Worm (Caenorhabditis elegans) whole organism, L2 larva: ENCODE data around the gene aqp-7.
A peak's percentile ranks its signal among the peaks of the same experiment; 100 is the strongest.

Experiments used
- C34F6.9 ChIP-seq: fragments of 150-350 bp; optimal IDR thresholded peaks from 2 replicates; lab custom pipeline; 2014; ENCODE audit warnings: missing biosample characterization, missing genetic modification characterization
- F13H6.1 ChIP-seq: sonication (generic microtip); optimal IDR thresholded peaks from 2 replicates; lab custom pipeline; 2016; ENCODE audit warnings: missing genetic modification characterization, missing compliant biosample characterization
- R02D3.7 ChIP-seq: fragments of 150-350 bp; optimal IDR thresholded peaks from 2 replicates; lab custom pipeline; 2014; ENCODE audit warnings: missing biosample characterization, missing genetic modification characterization
- Y55F3AM.14 ChIP-seq: fragments of 200-800 bp; sonication (Bioruptor generic); optimal IDR thresholded peaks from 2 replicates; lab custom pipeline; 2018; ENCODE audit warnings: mild to moderate bottlenecking, missing genetic modification characterization, missing compliant biosample characterization
- ZK546.5 ChIP-seq: sonication (generic microtip); optimal IDR thresholded peaks from 2 replicates; lab custom pipeline; 2017; ENCODE audit warnings: missing biosample characterization, missing genetic modification characterization
- alr-1 ChIP-seq: fragments of 150-350 bp; optimal IDR thresholded peaks from 2 replicates; lab custom pipeline; 2014; ENCODE audit warnings: missing biosample characterization, missing genetic modification characterization
- aly-2 ChIP-seq: fragments of 150-350 bp; optimal IDR thresholded peaks from 2 replicates; lab custom pipeline; 2014; ENCODE audit warnings: missing biosample characterization, missing genetic modification characterization
- blmp-1 ChIP-seq: sonication (generic microtip); optimal IDR thresholded peaks from 2 replicates; lab custom pipeline; 2017; ENCODE audit warnings: missing genetic modification characterization, mild to moderate bottlenecking, missing compliant biosample characterization, antibody characterized with exemption, moderate library complexity; ENCODE audit not compliant: insufficient read depth
- ceh-16 ChIP-seq: fragments of 150-350 bp; optimal IDR thresholded peaks from 2 replicates; lab custom pipeline; 2014; ENCODE audit warnings: missing biosample characterization, missing genetic modification characterization
- crh-2 ChIP-seq: sonication (generic microtip); optimal IDR thresholded peaks from 2 replicates; lab custom pipeline; 2017; ENCODE audit warnings: missing biosample characterization, missing genetic modification characterization
- dmd-4 ChIP-seq: sonication (generic microtip); optimal IDR thresholded peaks from 2 replicates; lab custom pipeline; 2017; ENCODE audit warnings: missing biosample characterization, missing genetic modification characterization
- egl-27 ChIP-seq: sonication (generic microtip); optimal IDR thresholded peaks from 3 replicates; lab custom pipeline; 2017; ENCODE audit warnings: missing biosample characterization, missing genetic modification reagents, missing genetic modification characterization
- elt-1 ChIP-seq: fragments of 150-350 bp; optimal IDR thresholded peaks from 2 replicates; lab custom pipeline; 2014; ENCODE audit warnings: missing biosample characterization, missing genetic modification characterization
- elt-3 ChIP-seq: sonication (generic microtip); optimal IDR thresholded peaks from 2 replicates; lab custom pipeline; 2017; ENCODE audit warnings: missing biosample characterization, missing genetic modification characterization
- fos-1 ChIP-seq: fragments of 150-350 bp; optimal IDR thresholded peaks from 2 replicates; lab custom pipeline; 2014; ENCODE audit warnings: missing biosample characterization, missing genetic modification characterization
- gmeb-1 ChIP-seq: fragments of 150-350 bp; optimal IDR thresholded peaks from 2 replicates; lab custom pipeline; 2014; ENCODE audit warnings: missing biosample characterization, missing genetic modification characterization
- lin-11 ChIP-seq: fragments of 150-350 bp; sonication (generic microtip); optimal IDR thresholded peaks from 2 replicates; lab custom pipeline; 2014; ENCODE audit warnings: missing biosample characterization, missing genetic modification characterization, inconsistent platforms, mixed read lengths
- lin-13 ChIP-seq: fragments of 150-350 bp; optimal IDR thresholded peaks from 2 replicates; lab custom pipeline; 2014; ENCODE audit warnings: missing biosample characterization, missing genetic modification reagents, missing genetic modification characterization
- lsy-2 ChIP-seq, 2 experiments: fragments of 150-350 bp in 1 of 2; sonication (generic microtip) in 1 of 2; optimal IDR thresholded peaks; 2 replicates each; lab custom pipeline; 2014 to 2017; ENCODE audit warnings: missing biosample characterization in 2 of 2, missing genetic modification characterization in 2 of 2
- mbf-1 ChIP-seq: sonication (generic microtip); optimal IDR thresholded peaks from 2 replicates; lab custom pipeline; 2017; ENCODE audit warnings: missing biosample characterization, missing genetic modification characterization
- mdl-1 ChIP-seq, 2 experiments: fragments of 150-350 bp in 1 of 2; sonication (generic microtip) in 1 of 2; optimal IDR thresholded peaks; 2 replicates each; lab custom pipeline; 2017; ENCODE audit warnings: missing biosample characterization in 2 of 2, missing genetic modification characterization in 2 of 2
- nhr-10 ChIP-seq: sonication (generic microtip); optimal IDR thresholded peaks from 2 replicates; lab custom pipeline; 2017; ENCODE audit warnings: missing biosample characterization, missing genetic modification characterization
- nhr-11 ChIP-seq: fragments of 150-350 bp; optimal IDR thresholded peaks from 2 replicates; lab custom pipeline; 2014; ENCODE audit warnings: missing biosample characterization, missing genetic modification characterization
- nhr-12 ChIP-seq: fragments of 150-350 bp; optimal IDR thresholded peaks from 2 replicates; lab custom pipeline; 2014; ENCODE audit warnings: missing biosample characterization, missing genetic modification characterization
- nhr-129 ChIP-seq: fragments of 150-350 bp; optimal IDR thresholded peaks from 2 replicates; lab custom pipeline; 2014; ENCODE audit warnings: missing biosample characterization, missing genetic modification characterization
- nhr-21 ChIP-seq: fragments of 150-350 bp; optimal IDR thresholded peaks from 2 replicates; lab custom pipeline; 2014; ENCODE audit warnings: missing biosample characterization, missing genetic modification characterization
- nhr-23 ChIP-seq: fragments of 150-350 bp; optimal IDR thresholded peaks from 2 replicates; lab custom pipeline; 2014; ENCODE audit warnings: missing biosample characterization, missing genetic modification reagents, missing genetic modification characterization
- nhr-25 ChIP-seq: fragments of 150-350 bp; sonication (generic microtip); optimal IDR thresholded peaks from 3 replicates; lab custom pipeline; 2014; ENCODE audit warnings: missing biosample characterization, missing genetic modification characterization
- nhr-6 ChIP-seq: fragments of 150-350 bp; optimal IDR thresholded peaks from 2 replicates; lab custom pipeline; 2014; ENCODE audit warnings: missing biosample characterization, missing genetic modification characterization
- nhr-77 ChIP-seq: fragments of 150-350 bp; optimal IDR thresholded peaks from 2 replicates; lab custom pipeline; 2014; ENCODE audit warnings: missing biosample characterization, missing genetic modification characterization
- peb-1 ChIP-seq: fragments of 150-350 bp; optimal IDR thresholded peaks from 2 replicates; lab custom pipeline; 2014; ENCODE audit warnings: missing biosample characterization, missing genetic modification characterization
- sem-4 ChIP-seq: fragments of 150-350 bp; optimal IDR thresholded peaks from 2 replicates; lab custom pipeline; 2014; ENCODE audit warnings: missing biosample characterization, missing genetic modification reagents, missing genetic modification characterization
- skn-1 ChIP-seq: sonication (generic microtip); optimal IDR thresholded peaks from 2 replicates; lab custom pipeline; 2017; ENCODE audit warnings: missing biosample characterization, missing genetic modification characterization
- sma-3 ChIP-seq: sonication (generic microtip); optimal IDR thresholded peaks from 2 replicates; lab custom pipeline; 2016; ENCODE audit warnings: missing genetic modification reagents, missing genetic modification characterization, missing compliant biosample characterization
- sma-9 ChIP-seq, 2 experiments: fragments of 150-350 bp in 1 of 2; sonication (generic microtip) in 1 of 2; optimal IDR thresholded peaks; 2 replicates each; lab custom pipeline; 2014 to 2016; ENCODE audit warnings: missing genetic modification characterization in 2 of 2, mild to moderate bottlenecking in 1 of 2, missing biosample characterization in 1 of 2, missing compliant biosample characterization in 1 of 2, missing genetic modification reagents in 1 of 2, moderate library complexity in 1 of 2
- snpc-4 ChIP-seq: fragments of 150-350 bp; optimal IDR thresholded peaks from 2 replicates; lab custom pipeline; 2014; ENCODE audit warnings: missing biosample characterization, missing genetic modification characterization
- unc-39 ChIP-seq: fragments of 150-350 bp; optimal IDR thresholded peaks from 2 replicates; lab custom pipeline; 2014; ENCODE audit warnings: missing biosample characterization, missing genetic modification characterization
- unc-55 ChIP-seq: fragments of 150-350 bp; sonication (generic microtip); optimal IDR thresholded peaks from 3 replicates; lab custom pipeline; 2014; ENCODE audit warnings: missing biosample characterization, missing genetic modification reagents, missing genetic modification characterization
- unc-62 ChIP-seq: fragments of 150-350 bp; optimal IDR thresholded peaks from 2 replicates; lab custom pipeline; 2014; ENCODE audit warnings: missing biosample characterization, missing genetic modification reagents, missing genetic modification characterization
- zag-1 ChIP-seq: fragments of 150-350 bp; optimal IDR thresholded peaks from 2 replicates; lab custom pipeline; 2014; ENCODE audit warnings: missing biosample characterization, missing genetic modification characterization
- ztf-1 ChIP-seq: fragments of 200-800 bp; sonication (Bioruptor generic); conservative IDR thresholded peaks from 2 replicates; pipeline ENCODE4 v1.3.6; 2022; ENCODE audit warnings: missing genetic modification characterization, missing compliant biosample characterization
- ztf-11 ChIP-seq: sonication (generic microtip); optimal IDR thresholded peaks from 2 replicates; lab custom pipeline; 2017; ENCODE audit warnings: missing biosample characterization, missing genetic modification characterization
- ztf-4 ChIP-seq: fragments of 150-350 bp; optimal IDR thresholded peaks from 2 replicates; lab custom pipeline; 2014; ENCODE audit warnings: missing biosample characterization, missing genetic modification characterization

aqp-7 gene

DNA sequence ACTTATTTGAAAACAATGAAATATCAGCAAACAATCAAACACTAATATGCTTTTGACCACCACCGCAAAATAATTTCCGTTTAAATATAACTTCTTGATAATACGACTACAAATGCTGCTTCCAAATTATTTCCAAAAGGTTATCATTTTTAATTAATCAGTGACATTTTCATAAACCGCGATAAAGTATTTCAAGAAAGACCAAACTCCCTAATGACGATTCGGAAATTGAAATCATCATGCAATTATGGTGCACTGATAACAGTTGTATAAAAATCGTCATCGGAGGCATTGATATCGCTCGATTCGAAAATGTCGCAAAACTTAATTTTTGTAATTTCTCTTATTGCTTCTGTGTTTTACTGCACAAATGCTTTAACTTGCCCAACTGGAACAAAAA is 6.6 kb downstream of the aqp-7 start, which contains the start of gene clec-265:
TSS of gene clec-265 (plus strand) at position 300 of the 400 bp plus-strand sequence.
- TF ChIP-seq elt-1 (tag; lab: Kevin White, UChicago) = no peak
- TF ChIP-seq ztf-4 = no peak
- peak; percentile 71 for TF ChIP-seq sma-9 (GFP tag; optimal IDR thresholded peaks at IDR 0.05; lab: Kevin White, UChicago)
- no peak for TF ChIP-seq sma-9 (tag; optimal IDR thresholded peaks at IDR 0.05; lab: Kevin White, UChicago)
- TF ChIP-seq gmeb-1 (tag; lab: Kevin White, UChicago) = no peak
- peak; percentile 68 for TF ChIP-seq skn-1
- TF ChIP-seq nhr-21 (tag; lab: Kevin White, UChicago) = no peak
- TF ChIP-seq lsy-2 (tag; optimal IDR thresholded peaks at IDR 0.05; lab: Kevin White, UChicago) = no peak
- no peak for TF ChIP-seq nhr-10 (tag; lab: Kevin White, UChicago)
- peak; percentile 55 for TF ChIP-seq crh-2
- TF ChIP-seq unc-39 (tag; lab: Kevin White, UChicago) = no peak
- TF ChIP-seq fos-1 (tag; lab: Kevin White, UChicago) = peak; percentile 99
- TF ChIP-seq lin-13 (GFP tag; lab: Kevin White, UChicago) = no peak
- TF ChIP-seq ceh-16 (tag; lab: Kevin White, UChicago) = no peak
- no peak for TF ChIP-seq snpc-4 (tag; lab: Kevin White, UChicago)

DNA sequence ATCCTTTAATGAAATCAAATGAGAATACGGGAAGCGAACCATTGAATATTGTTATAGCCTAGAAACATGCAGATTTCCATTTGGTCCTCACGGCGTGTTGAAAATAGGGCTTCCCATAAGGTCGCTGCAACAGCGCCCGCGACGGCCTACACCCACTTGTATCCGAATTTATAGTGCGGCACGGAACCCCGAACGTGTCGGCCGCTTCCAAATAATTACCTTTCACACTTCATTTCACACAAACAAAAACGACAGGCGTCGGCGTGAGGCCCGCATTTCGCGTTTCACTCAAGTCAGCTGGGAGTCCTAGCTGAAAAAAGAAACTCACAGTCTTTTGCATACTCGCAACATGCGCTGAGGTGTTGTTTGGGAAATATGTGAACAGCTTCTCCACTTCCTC is 8.6 kb downstream of the aqp-7 start:
- TF ChIP-seq lsy-2 (tag; optimal IDR thresholded peaks at IDR 0.05; lab: Kevin White, UChicago) (no peak), ceh-16 (tag; lab: Kevin White, UChicago) (no peak), gmeb-1 (tag; lab: Kevin White, UChicago) (no peak), alr-1 (tag; lab: Kevin White, UChicago) (no peak), crh-2 (no peak), ztf-4 (no peak), snpc-4 (tag; lab: Kevin White, UChicago) (peak; percentile 17)

DNA sequence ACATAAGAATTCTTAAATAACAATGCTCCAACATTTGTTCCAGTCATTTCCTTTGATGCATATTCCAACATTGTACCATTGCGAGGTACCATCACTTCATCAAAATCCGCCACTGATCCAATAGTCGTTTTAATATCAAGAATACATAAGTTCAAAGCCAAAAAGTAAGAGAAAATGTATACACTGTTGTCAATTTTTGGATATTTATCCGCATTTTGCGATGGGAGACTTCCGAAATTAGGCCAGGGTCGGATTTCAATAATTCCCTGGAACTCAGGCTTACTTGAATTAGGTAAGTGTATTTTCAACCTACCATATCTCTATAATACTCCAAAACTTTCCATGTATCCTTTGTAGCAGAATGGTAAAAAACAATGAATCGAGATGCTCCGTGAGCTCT is 9.3 kb downstream of the aqp-7 start, which contains the start of gene M02F4.2:
TSS of gene M02F4.2 (minus strand) at position 101 of the 400 bp plus-strand sequence.
- no peak for TF ChIP-seq aly-2 (tag; lab: Kevin White, UChicago)
- TF ChIP-seq ztf-4 = no peak
- no peak for TF ChIP-seq ceh-16 (tag; lab: Kevin White, UChicago)
- TF ChIP-seq skn-1 = no peak
- TF ChIP-seq crh-2 = no peak
- no peak for TF ChIP-seq nhr-77
- TF ChIP-seq ztf-11 (tag; lab: Kevin White, UChicago) = no peak
- no peak for TF ChIP-seq unc-62
- no peak for TF ChIP-seq unc-55 (GFP tag; lab: Kevin White, UChicago)
- TF ChIP-seq, all 48 proteins: peak for 0

DNA sequence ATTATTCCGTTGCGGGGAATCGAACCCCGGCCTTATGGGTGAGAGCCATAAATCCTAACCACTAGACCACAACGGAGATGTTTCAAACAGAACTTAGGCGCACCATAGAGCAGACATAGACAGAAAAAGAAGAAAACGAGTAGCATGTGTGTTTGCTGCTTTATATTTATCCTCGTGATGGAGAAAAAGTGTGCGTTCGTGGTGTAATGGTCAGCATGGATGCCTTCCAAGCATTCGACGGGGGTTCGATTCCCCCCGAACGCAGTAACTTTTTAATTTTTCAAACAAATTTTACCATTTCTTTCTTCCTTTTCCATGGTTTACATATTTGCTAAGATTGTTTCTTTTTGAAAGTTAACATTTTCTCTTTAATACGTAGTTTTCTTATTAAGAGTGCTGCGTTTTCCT is 11.1 kb downstream of the aqp-7 start:
- TF ChIP-seq lsy-2 (tag; optimal IDR thresholded peaks at IDR 0.05; lab: Kevin White, UChicago) (peak; percentile 86 to 88), crh-2 (peak; percentile 92), unc-55 (GFP tag; lab: Kevin White, UChicago) (peak; percentile 97), ztf-1 (GFP tag; lab: Robert Waterston, UW) (no peak), mbf-1 (tag; lab: Kevin White, UChicago) (peak; percentile 59), sem-4 (tag; lab: Kevin White, UChicago) (peak; percentile 81), R02D3.7 (peak; percentile 37), Y55F3AM.14 (GFP tag; lab: Kevin White, UChicago) (peak; percentile 94), skn-1 (peak; percentile 9), alr-1 (tag; lab: Kevin White, UChicago) (no peak), nhr-129 (tag; lab: Kevin White, UChicago) (peak; percentile 93), zag-1 (peak; percentile 92), nhr-11 (tag; lab: Kevin White, UChicago) (peak; percentile 83), nhr-21 (tag; lab: Kevin White, UChicago) (peak; percentile 90), nhr-12 (tag; lab: Kevin White, UChicago) (peak; percentile 48), unc-62 (no peak), blmp-1 (peak; percentile 54), nhr-25 (peak; percentile 83), unc-39 (tag; lab: Kevin White, UChicago) (no peak), mdl-1 (tag; optimal IDR thresholded peaks at IDR 0.05; lab: Kevin White, UChicago) (peak; percentile 38 to 56), F13H6.1 (tag; lab: Kevin White, UChicago) (peak; percentile 92), ceh-16 (tag; lab: Kevin White, UChicago) (peak; percentile 34), elt-1 (tag; lab: Kevin White, UChicago) (no peak), nhr-77 (peak; percentile 60), sma-9 (GFP tag; optimal IDR thresholded peaks at IDR 0.05; lab: Kevin White, UChicago) (peak; percentile 95), sma-9 (tag; optimal IDR thresholded peaks at IDR 0.05; lab: Kevin White, UChicago) (no peak), ztf-11 (tag; lab: Kevin White, UChicago) (peak; percentile 70), peb-1 (tag; lab: Kevin White, UChicago) (no peak), dmd-4 (tag; lab: Kevin White, UChicago) (no peak), elt-3 (tag; lab: Kevin White, UChicago) (no peak), lin-13 (GFP tag; lab: Kevin White, UChicago) (peak; percentile 90), C34F6.9 (tag; lab: Kevin White, UChicago) (peak; percentile 84), egl-27 (peak; percentile 94), nhr-6 (tag; lab: Kevin White, UChicago) (peak; percentile 86), fos-1 (tag; lab: Kevin White, UChicago) (peak; percentile 83), lin-11 (tag; lab: Kevin White, UChicago) (peak; percentile 87), nhr-10 (tag; lab: Kevin White, UChicago) (peak; percentile 60), sma-3 (GFP tag; lab: Kevin White, UChicago) (peak; percentile 87), ZK546.5 (tag; lab: Kevin White, UChicago) (peak; percentile 41), nhr-23 (tag; lab: Kevin White, UChicago) (no peak)
